Worm (Caenorhabditis elegans): ENCODE results near the gene twk-23.

ce11 chrX:13809773-13810172 lies 13.6 kb downstream of the twk-23 start, which contains the start of gene obr-3:
- TF ChIP-seq dao-5 (tag; optimal IDR thresholded peaks at IDR 0.05) = no peak
- no peak for TF ChIP-seq him-1 (tag; optimal IDR thresholded peaks at IDR 0.05)
- no peak for TF ChIP-seq W03F9.2 (tag; optimal IDR thresholded peaks at IDR 0.05)

All from whole organism, L4/young adult.